Worm (Caenorhabditis elegans): Measurements from ENCODE around the gene F26F2.13.

DNA sequence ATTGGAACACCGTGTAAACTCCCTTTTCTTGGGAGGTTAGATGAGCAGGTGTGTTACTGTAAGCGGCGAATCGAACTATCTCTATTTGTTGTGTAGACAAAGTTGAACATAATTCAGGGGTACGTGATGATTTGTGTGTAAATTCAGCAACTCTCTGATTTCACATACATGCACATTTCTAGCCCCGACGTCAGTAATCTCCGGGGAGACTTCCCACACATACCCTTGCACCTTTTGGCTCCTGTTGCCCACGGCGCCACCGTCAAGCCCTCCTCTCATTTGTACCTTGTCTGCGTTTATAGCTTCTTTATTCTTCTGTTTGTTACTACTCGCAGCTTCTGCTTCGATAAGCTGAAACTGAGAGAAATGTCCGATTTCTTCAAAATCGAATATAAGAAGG is 45.2 kb upstream of the F26F2.13 start, which contains the start of gene Y38H6C.25:
- TF ChIP-seq unc-62 (GFP tag; optimal IDR thresholded peaks at IDR 0.05) (no peak), lsy-2 (tag; optimal IDR thresholded peaks at IDR 0.05) (no peak), R02D3.7 (tag; optimal IDR thresholded peaks at IDR 0.05) (no peak), elt-1 (tag; optimal IDR thresholded peaks at IDR 0.05) (no peak), lin-39 (tag; optimal IDR thresholded peaks at IDR 0.05) (no peak)

Data from whole organism, L2 larva.